Worm (Caenorhabditis elegans) whole organism, L4 larva: ENCODE data around the gene Y7A5A.2.

Experiments used
- Y5F2A.4 ChIP-seq: fragments of 200-800 bp; sonication (Bioruptor generic); optimal IDR thresholded peaks from 2 replicates; lab custom pipeline; 2018; ENCODE audit warnings: mild to moderate bottlenecking, missing genetic modification characterization, missing compliant biosample characterization
- ceh-28 ChIP-seq: fragments of 150-350 bp; optimal IDR thresholded peaks from 2 replicates; lab custom pipeline; 2014; ENCODE audit warnings: missing biosample characterization, missing genetic modification reagents, missing genetic modification characterization
- lin-15B ChIP-seq: fragments of 150-350 bp; sonication (generic microtip); optimal IDR thresholded peaks from 3 replicates; lab custom pipeline; 2014; ENCODE audit warnings: missing biosample characterization, missing genetic modification characterization
- mdl-1 ChIP-seq, 2 experiments: fragments of 150-350 bp in 1 of 2; sonication (generic microtip) in 1 of 2; optimal IDR thresholded peaks; 2 replicates each; lab custom pipeline; 2014 to 2017; ENCODE audit warnings: missing biosample characterization in 2 of 2, missing genetic modification characterization in 2 of 2
- zag-1 ChIP-seq: fragments of 150-350 bp; optimal IDR thresholded peaks from 2 replicates; lab custom pipeline; 2014; ENCODE audit warnings: missing biosample characterization, missing genetic modification characterization

ce11 chrX:15759222-15759621 is 13.3 kb downstream of the Y7A5A.2 start:
- no peak for TF ChIP-seq zag-1
- TF ChIP-seq Y5F2A.4 (GFP tag; lab: Kevin White, UChicago), result no peak
- TF ChIP-seq mdl-1 (tag; optimal IDR thresholded peaks at IDR 0.05; lab: Kevin White, UChicago), result no peak
- TF ChIP-seq ceh-28 (tag; lab: Kevin White, UChicago), result no peak
- TF ChIP-seq lin-15B, result no peak
